Worm (Caenorhabditis elegans): ENCODE results near the gene F38E11.6.

F38E11.6 gene

DNA sequence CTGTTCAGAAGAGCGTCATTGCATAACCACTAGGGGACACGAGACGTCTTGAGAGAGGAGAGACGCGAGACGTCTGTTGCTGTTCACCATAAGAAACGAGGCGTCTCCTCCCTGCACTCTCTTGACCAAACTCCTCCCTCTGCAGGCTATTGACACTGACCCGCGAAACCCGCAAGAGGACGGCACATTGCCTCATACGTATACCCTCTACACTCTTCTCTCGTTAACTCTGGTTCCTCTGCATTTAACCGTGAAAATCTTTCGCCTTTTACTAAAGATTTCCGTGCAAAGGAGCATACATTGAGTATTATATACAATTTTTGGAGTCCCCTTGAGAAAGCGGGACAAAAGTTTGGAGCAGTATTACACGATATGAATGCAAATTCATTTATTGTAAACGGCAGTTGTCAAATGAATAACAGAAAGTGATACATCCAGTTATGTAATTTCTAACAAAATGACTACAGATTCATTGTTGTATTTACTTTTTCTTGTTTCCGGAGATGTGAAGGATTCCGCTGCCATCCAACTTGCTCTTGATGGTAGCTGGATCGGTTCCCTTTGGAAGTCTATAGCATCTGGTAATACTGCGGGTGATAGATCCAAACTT is 22.8 kb downstream of the F38E11.6 start (continued):
- TF ChIP-seq nhr-11 (tag; optimal IDR thresholded peaks at IDR 0.05), result no peak
- TF ChIP-seq rnt-1 (tag; optimal IDR thresholded peaks at IDR 0.05), result peak; percentile 67
- TF ChIP-seq hlh-8 (tag; optimal IDR thresholded peaks at IDR 0.05), result peak; percentile 26
- no peak for TF ChIP-seq lin-11 (tag; optimal IDR thresholded peaks at IDR 0.05)
- TF ChIP-seq ceh-45 (GFP tag; IDR thresholded peaks at IDR 0.05), result no peak
- TF ChIP-seq nfya-1 (tag; optimal IDR thresholded peaks at IDR 0.05), result peak; percentile 83
- TF ChIP-seq sox-2 (GFP tag; IDR thresholded peaks at IDR 0.05), result peak; percentile 33; the same call in 1 of the 2 replicates
- peak; percentile 76 for TF ChIP-seq ref-2 (tag; optimal IDR thresholded peaks at IDR 0.05)
- TF ChIP-seq ztf-16 (tag; optimal IDR thresholded peaks at IDR 0.05), result peak; percentile 40
- peak; percentile 59 for TF ChIP-seq syd-9 (tag; optimal IDR thresholded peaks at IDR 0.05)
- peak; percentile 61 for TF ChIP-seq pros-1 (tag; optimal IDR thresholded peaks at IDR 0.05)
- peak; percentile 41 for TF ChIP-seq ceh-2 (tag; optimal IDR thresholded peaks at IDR 0.05)
- peak; percentile 61 for TF ChIP-seq ets-4 (tag; optimal IDR thresholded peaks at IDR 0.05)
- TF ChIP-seq F13H6.1 (tag; optimal IDR thresholded peaks at IDR 0.05), result peak; percentile 42
- peak; percentile 52 for TF ChIP-seq dve-1 (tag; optimal IDR thresholded peaks at IDR 0.05)
- no peak for TF ChIP-seq mec-3 (tag; optimal IDR thresholded peaks at IDR 0.05; ENCODE audit: borderline replicate concordance)
- peak; percentile 7 for TF ChIP-seq madf-2 (tag; optimal IDR thresholded peaks at IDR 0.05)

DNA sequence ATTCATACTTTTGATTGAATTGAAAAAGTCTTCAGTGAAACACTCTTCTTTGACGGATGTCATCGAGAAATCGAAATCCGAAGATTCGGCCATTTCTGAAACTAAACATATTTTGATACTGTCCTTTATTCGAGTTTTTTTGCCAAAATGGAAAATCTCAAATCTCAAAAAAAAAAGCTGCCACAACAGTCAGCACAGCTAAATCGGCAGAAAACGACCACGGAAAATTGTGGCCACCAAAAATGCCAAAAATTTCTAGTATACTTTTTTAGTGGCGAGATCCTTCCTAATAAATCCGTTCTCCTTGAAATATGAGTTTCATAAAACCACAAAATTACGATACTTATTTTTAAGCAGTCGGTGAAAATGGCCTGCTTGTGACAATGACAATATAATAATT is 23.4 kb downstream of the F38E11.6 start, which contains the start of gene F38E11.9:
F38E11.9 (minus strand) TSS at position 101 of the 400 bp plus-strand sequence.
- TF ChIP-seq hlh-30 (tag; optimal IDR thresholded peaks at IDR 0.05; ENCODE audit: insufficient read depth) (no peak), rnt-1 (tag; optimal IDR thresholded peaks at IDR 0.05) (no peak), unc-55 (GFP tag; optimal IDR thresholded peaks at IDR 0.05) (no peak), pag-3 (tag; optimal IDR thresholded peaks at IDR 0.05; ENCODE audit: borderline replicate concordance) (no peak), elt-2 (tag; optimal IDR thresholded peaks at IDR 0.05) (no peak), C38D4.7 (GFP tag; optimal IDR thresholded peaks at IDR 0.05) (no peak)

DNA sequence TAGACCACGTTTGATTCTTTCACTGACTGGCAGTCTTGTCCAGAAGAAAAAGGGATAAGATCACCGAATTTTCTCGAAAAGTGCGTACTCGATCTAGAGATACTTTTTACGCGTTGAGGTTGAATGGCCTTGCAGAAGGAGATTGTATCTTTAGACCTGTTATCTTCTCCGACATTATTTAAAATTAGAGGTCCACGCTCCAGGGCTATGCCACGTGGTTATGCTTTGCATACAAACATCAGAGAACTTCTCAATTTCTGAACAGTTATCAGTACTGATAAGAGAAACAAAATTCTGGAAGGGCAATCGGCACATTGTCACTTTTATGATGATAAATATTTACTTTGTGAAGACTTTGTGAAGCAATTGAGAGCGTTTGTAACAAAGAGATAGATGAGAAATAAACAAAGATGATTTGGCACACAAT is 25.2 kb downstream of the F38E11.6 start:
- peak; percentile 93 for TF ChIP-seq elt-2 (tag; optimal IDR thresholded peaks at IDR 0.05)
- no peak for TF ChIP-seq nfya-1 (tag; optimal IDR thresholded peaks at IDR 0.05)
- TF ChIP-seq ceh-24 (tag; optimal IDR thresholded peaks at IDR 0.05), result no peak

DNA sequence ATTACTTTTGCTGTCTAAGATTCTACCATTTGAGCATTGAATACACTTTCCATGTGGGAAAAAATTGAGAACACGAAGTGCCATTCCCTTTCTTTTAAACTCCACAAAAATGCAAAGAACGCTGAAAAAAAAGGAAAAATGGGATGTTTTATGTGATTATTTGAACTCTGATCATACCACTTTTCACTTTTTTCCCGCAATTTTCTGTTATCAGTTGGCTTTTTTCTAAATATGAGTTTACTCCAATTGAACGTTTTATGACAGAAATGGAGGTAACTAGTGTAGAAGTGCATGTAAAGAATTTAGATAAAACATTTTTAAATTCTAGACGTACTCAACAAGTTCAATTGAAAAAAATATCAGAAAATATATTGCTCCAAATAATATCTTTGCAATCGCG is 25.9 kb downstream of the F38E11.6 start:
- TF ChIP-seq ceh-9 (tag; optimal IDR thresholded peaks at IDR 0.05) (no peak), dve-1 (tag; optimal IDR thresholded peaks at IDR 0.05) (no peak), fax-1 (tag; optimal IDR thresholded peaks at IDR 0.05) (no peak), eyg-1 (tag; optimal IDR thresholded peaks at IDR 0.05) (no peak), ceh-31 (tag; optimal IDR thresholded peaks at IDR 0.05) (no peak), hlh-13 (GFP tag; optimal IDR thresholded peaks at IDR 0.05) (no peak), ztf-16 (tag; optimal IDR thresholded peaks at IDR 0.05) (no peak), fkh-10 (GFP tag; optimal IDR thresholded peaks at IDR 0.05) (no peak), pha-4 (tag; optimal IDR thresholded peaks at IDR 0.05) (no peak), ahr-1 (tag; optimal IDR thresholded peaks at IDR 0.05) (no peak), mec-3 (tag; optimal IDR thresholded peaks at IDR 0.05; ENCODE audit: borderline replicate concordance) (no peak), nfya-1 (tag; optimal IDR thresholded peaks at IDR 0.05) (no peak), nhr-11 (tag; optimal IDR thresholded peaks at IDR 0.05) (no peak), unc-55 (GFP tag; optimal IDR thresholded peaks at IDR 0.05) (no peak), tbx-7 (tag; optimal IDR thresholded peaks at IDR 0.05) (no peak)

DNA sequence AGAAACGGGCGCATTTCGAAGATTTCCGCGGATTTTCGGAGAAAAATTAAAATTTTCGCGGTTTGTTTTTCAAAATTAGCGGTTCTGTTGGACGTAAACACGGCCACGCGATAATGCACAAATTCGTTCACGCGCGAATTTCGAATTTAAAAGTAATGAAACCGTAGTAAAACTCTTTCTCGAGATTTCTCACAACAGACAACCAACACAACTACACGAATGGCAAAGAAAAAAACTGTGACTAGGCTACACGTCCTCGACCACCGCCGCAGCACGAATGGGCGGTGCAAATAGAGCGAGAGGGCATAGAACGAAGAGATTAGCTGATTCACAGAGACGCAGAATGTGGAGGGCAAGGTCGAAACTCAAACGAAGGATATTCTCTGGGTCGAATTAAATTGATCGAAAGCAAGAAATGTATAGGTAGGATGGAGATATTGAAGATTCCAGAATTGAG is 26.4 kb downstream of the F38E11.6 start, which contains the start of gene idh-1:
idh-1 (minus strand) TSS at position 228 of the 457 bp plus-strand sequence.
- TF ChIP-seq K02D7.2 (tag; optimal IDR thresholded peaks at IDR 0.05) (no peak), pros-1 (tag; optimal IDR thresholded peaks at IDR 0.05) (no peak), ceh-31 (tag; optimal IDR thresholded peaks at IDR 0.05) (peak; percentile 6), tbx-2 (tag; optimal IDR thresholded peaks at IDR 0.05) (peak; percentile 14), nfya-1 (tag; optimal IDR thresholded peaks at IDR 0.05) (peak; percentile 12), gmeb-2 (tag; optimal IDR thresholded peaks at IDR 0.05) (no peak), ceh-2 (tag; optimal IDR thresholded peaks at IDR 0.05) (peak; percentile 1)

All from whole organism, late embryonic.